Fruit fly (Drosophila melanogaster) whole organism, adult: ENCODE data around the gene CG4842.

ENCODE experiments used
- CG11617 ChIP-seq: fragments of 200-800 bp; sonication (Bioruptor generic); optimal IDR thresholded peaks from 2 replicates; lab custom pipeline; 2017; ENCODE audit warnings: mild to moderate bottlenecking, missing biosample characterization, missing genetic modification reagents, missing genetic modification characterization
- CG12768 ChIP-seq: fragments of 200-800 bp; sonication (Bioruptor generic); optimal IDR thresholded peaks from 2 replicates; lab custom pipeline; 2017; ENCODE audit warnings: missing biosample characterization, missing genetic modification characterization, mild to moderate bottlenecking, moderate library complexity, missing genetic modification reagents
- CG14711 ChIP-seq: fragments of 200-800 bp; sonication (Bioruptor generic); optimal IDR thresholded peaks from 2 replicates; lab custom pipeline; 2018; ENCODE audit warnings: missing biosample characterization, mild to moderate bottlenecking, missing genetic modification characterization, moderate library complexity
- CG1620 ChIP-seq: fragments of 200-800 bp; sonication (Bioruptor generic); optimal IDR thresholded peaks from 2 replicates; lab custom pipeline; 2016; ENCODE audit warnings: missing biosample characterization, missing genetic modification characterization
- CG33017 ChIP-seq: fragments of 200-800 bp; sonication (Bioruptor generic); optimal IDR thresholded peaks from 2 replicates; lab custom pipeline; 2018; ENCODE audit warnings: missing biosample characterization, mild to moderate bottlenecking, missing genetic modification characterization, moderate library complexity
- CG5204 ChIP-seq: fragments of 200-800 bp; sonication (Bioruptor generic); optimal IDR thresholded peaks from 2 replicates; lab custom pipeline; 2016; ENCODE audit warnings: missing biosample characterization, missing genetic modification characterization
- CG7045 ChIP-seq: fragments of 200-800 bp; sonication (Bioruptor generic); optimal IDR thresholded peaks from 2 replicates; lab custom pipeline; 2017; ENCODE audit warnings: missing biosample characterization, mild to moderate bottlenecking, missing genetic modification characterization
- CG7101 ChIP-seq: fragments of 200-800 bp; sonication (Bioruptor generic); optimal IDR thresholded peaks from 2 replicates; lab custom pipeline; 2018; ENCODE audit warnings: missing biosample characterization, mild to moderate bottlenecking, missing genetic modification characterization, moderate library complexity
- Clk ChIP-seq: fragments of 200-800 bp; sonication (Bioruptor generic); optimal IDR thresholded peaks from 2 replicates; lab custom pipeline; 2017; ENCODE audit warnings: missing biosample characterization, missing genetic modification characterization
- Crg-1 ChIP-seq: fragments of 200-800 bp; sonication (Bioruptor generic); optimal IDR thresholded peaks from 2 replicates; lab custom pipeline; 2016; ENCODE audit warnings: missing biosample characterization, missing genetic modification characterization
- Hr96 ChIP-seq: fragments of 200-800 bp; sonication (Bioruptor generic); optimal IDR thresholded peaks from 2 replicates; lab custom pipeline; 2016; ENCODE audit warnings: missing biosample characterization, missing genetic modification characterization
- Mnt ChIP-seq: fragments of 200-800 bp; sonication (Bioruptor generic); optimal IDR thresholded peaks from 2 replicates; lab custom pipeline; 2016; ENCODE audit warnings: missing biosample characterization, mild to moderate bottlenecking, missing genetic modification characterization
- bab1 ChIP-seq: fragments of 200-800 bp; sonication (Bioruptor generic); optimal IDR thresholded peaks from 3 replicates; lab custom pipeline; 2019; ENCODE audit warnings: missing biosample characterization, mild to moderate bottlenecking, missing genetic modification characterization, moderate library complexity
- cic ChIP-seq: fragments of 200-800 bp; sonication (Bioruptor generic); optimal IDR thresholded peaks from 2 replicates; lab custom pipeline; 2017; ENCODE audit warnings: missing biosample characterization, mild to moderate bottlenecking, missing genetic modification characterization, moderate library complexity
- cnc ChIP-seq, 2 experiments: fragments of >200 bp; optimal IDR thresholded peaks; 2 replicates each; lab custom pipeline; 2017
- kay ChIP-seq: fragments of 200-800 bp; sonication (Bioruptor generic); peaks from one replicate; lab custom pipeline; 2016; ENCODE audit warnings: missing biosample characterization, missing genetic modification characterization, borderline replicate concordance
- ovo ChIP-seq: fragments of 200-800 bp; sonication (Bioruptor generic); optimal IDR thresholded peaks from 2 replicates; lab custom pipeline; 2016; ENCODE audit warnings: missing biosample characterization, missing genetic modification characterization
- pad ChIP-seq: fragments of 200-800 bp; sonication (Bioruptor generic); optimal IDR thresholded peaks from 3 replicates; lab custom pipeline; 2017; ENCODE audit warnings: missing biosample characterization, missing genetic modification characterization, mild to moderate bottlenecking, moderate library complexity, missing genetic modification reagents
- tj ChIP-seq: fragments of 200-800 bp; sonication (Bioruptor generic); optimal IDR thresholded peaks from 3 replicates; lab custom pipeline; 2017; ENCODE audit warnings: missing biosample characterization, mild to moderate bottlenecking, missing genetic modification characterization, moderate library complexity
- toe ChIP-seq: fragments of 200-800 bp; sonication (Bioruptor generic); optimal IDR thresholded peaks from 2 replicates; lab custom pipeline; 2016; ENCODE audit warnings: missing biosample characterization, missing genetic modification characterization

Gene CG4842

DNA sequence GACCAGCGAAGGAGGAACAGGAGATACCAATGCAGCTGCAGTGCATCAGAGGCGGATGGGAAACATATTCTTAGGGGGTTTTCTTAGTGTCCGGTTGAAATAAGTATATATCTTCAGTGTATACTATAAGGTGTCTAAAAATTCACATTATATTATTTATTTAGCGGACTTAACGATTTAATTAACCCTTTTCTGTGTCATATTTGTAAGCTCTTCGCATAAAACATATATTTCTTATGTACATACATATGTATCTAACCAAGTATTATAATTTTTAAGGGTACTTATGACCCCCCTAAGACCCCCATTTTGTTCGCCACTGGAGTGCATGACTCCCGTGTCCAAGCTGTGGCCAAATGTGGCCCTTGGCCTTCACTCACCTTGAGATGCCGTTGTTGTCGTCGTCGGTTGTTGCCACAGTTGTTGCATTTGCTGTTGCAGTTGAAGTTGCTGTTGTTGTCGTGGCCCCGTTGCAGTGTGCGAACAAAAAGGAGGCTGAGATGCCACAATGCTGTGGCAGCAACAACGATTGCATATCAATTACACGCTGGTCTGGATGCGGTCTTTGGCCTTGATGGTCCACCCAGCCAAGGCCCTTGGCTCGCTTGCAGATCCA, 6.9 kb upstream of the CG4842 start:
- TF ChIP-seq toe (GFP tag; lab: Kevin White, UChicago) (no peak), CG33017 (no peak), cnc (optimal IDR thresholded peaks at IDR 0.05; lab: Kevin White, UChicago) (no peak), pad (GFP tag; lab: Kevin White, UChicago) (no peak), Clk (GFP tag; lab: Kevin White, UChicago) (no peak), CG5204 (GFP tag; lab: Kevin White, UChicago) (no peak), Hr96 (GFP tag; lab: Kevin White, UChicago) (no peak)

- TF ChIP-seq pad (GFP tag; lab: Kevin White, UChicago): no peak
- TF ChIP-seq CG11617 (GFP tag; lab: Kevin White, UChicago): no peak
- TF ChIP-seq bab1 (GFP tag; lab: Kevin White, UChicago): no peak
- no peak for TF ChIP-seq Crg-1 (GFP tag; lab: Kevin White, UChicago)
- no peak for TF ChIP-seq CG12768 (GFP tag; lab: Kevin White, UChicago)
- no peak for TF ChIP-seq Clk (GFP tag; lab: Kevin White, UChicago)
These were observed 6.0 kb upstream of the CG4842 start, which contains the start of gene Cpr72Ea for dm6 chr3L:16362119-16362653. Gene Cpr72Ea, plus strand, starts transcription at chr3L:16362603.

DNA sequence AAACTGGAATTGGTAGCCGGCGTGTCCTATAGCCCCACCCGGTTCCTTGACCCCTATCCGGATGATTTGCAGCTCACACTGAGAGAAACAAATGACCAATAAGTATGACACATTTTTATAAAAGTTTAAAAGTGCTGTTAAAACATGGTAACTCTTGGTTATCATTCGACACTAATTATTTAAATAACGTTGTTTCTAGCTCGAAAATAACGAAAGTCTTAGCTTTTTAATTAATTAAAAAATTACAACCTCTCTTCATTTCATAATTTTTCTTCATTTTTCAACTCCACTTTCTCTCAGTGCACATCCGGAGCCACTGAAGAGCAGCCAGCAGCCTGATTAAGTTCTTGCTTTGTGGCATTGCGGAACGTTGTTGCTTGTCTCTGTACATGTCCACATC, 4.0 kb upstream of the CG4842 start:
- no peak for TF ChIP-seq toe (GFP tag; lab: Kevin White, UChicago)
- TF ChIP-seq Clk (GFP tag; lab: Kevin White, UChicago): no peak
- no peak for TF ChIP-seq cnc (optimal IDR thresholded peaks at IDR 0.05; lab: Kevin White, UChicago)
- TF ChIP-seq CG12768 (GFP tag; lab: Kevin White, UChicago): no peak
- TF ChIP-seq ovo: no peak
- TF ChIP-seq cic: no peak
- no peak for TF ChIP-seq Hr96 (GFP tag; lab: Kevin White, UChicago)
- TF ChIP-seq tj (GFP tag; lab: Kevin White, UChicago): no peak
- TF ChIP-seq CG1620 (GFP tag; lab: Kevin White, UChicago): no peak
- TF ChIP-seq CG33017: no peak
- no peak for TF ChIP-seq CG11617 (GFP tag; lab: Kevin White, UChicago)
- no peak for TF ChIP-seq CG14711
- TF ChIP-seq CG7101: no peak
- no peak for TF ChIP-seq pad (GFP tag; lab: Kevin White, UChicago)
- no peak for TF ChIP-seq CG5204 (GFP tag; lab: Kevin White, UChicago)
- TF ChIP-seq Mnt (GFP tag; lab: Kevin White, UChicago): no peak
- no peak for TF ChIP-seq CG7045 (GFP tag; lab: Kevin White, UChicago)
- TF ChIP-seq Crg-1 (GFP tag; lab: Kevin White, UChicago): no peak
- no peak for TF ChIP-seq kay (GFP tag; lab: Kevin White, UChicago)
- no peak for TF ChIP-seq bab1 (GFP tag; lab: Kevin White, UChicago)

- no peak for TF ChIP-seq Mnt (GFP tag; lab: Kevin White, UChicago)
- no peak for TF ChIP-seq tj (GFP tag; lab: Kevin White, UChicago)
- no peak for TF ChIP-seq pad (GFP tag; lab: Kevin White, UChicago)
- TF ChIP-seq CG14711: no peak
- TF ChIP-seq Clk (GFP tag; lab: Kevin White, UChicago): no peak
- TF ChIP-seq cic: no peak
- TF ChIP-seq kay (GFP tag; lab: Kevin White, UChicago): no peak
- no peak for TF ChIP-seq bab1 (GFP tag; lab: Kevin White, UChicago)
- TF ChIP-seq cnc (optimal IDR thresholded peaks at IDR 0.05; lab: Kevin White, UChicago): no peak
- TF ChIP-seq CG11617 (GFP tag; lab: Kevin White, UChicago): no peak
- TF ChIP-seq CG7101: no peak
- no peak for TF ChIP-seq CG33017
- TF ChIP-seq Hr96 (GFP tag; lab: Kevin White, UChicago): no peak
- TF ChIP-seq toe (GFP tag; lab: Kevin White, UChicago): no peak
- no peak for TF ChIP-seq CG7045 (GFP tag; lab: Kevin White, UChicago)
These were observed 3.6 kb upstream of the CG4842 start, which contains the start of gene Cpr72Eb for dm6 chr3L:16364599-16364998. Gene Cpr72Eb, plus strand, starts transcription at chr3L:16364899.

- TF ChIP-seq CG1620 (GFP tag; lab: Kevin White, UChicago): no peak
- TF ChIP-seq cic: no peak
- TF ChIP-seq kay (GFP tag; lab: Kevin White, UChicago): no peak
- no peak for TF ChIP-seq Mnt (GFP tag; lab: Kevin White, UChicago)
- TF ChIP-seq CG11617 (GFP tag; lab: Kevin White, UChicago): no peak
- TF ChIP-seq CG7045 (GFP tag; lab: Kevin White, UChicago): no peak
- no peak for TF ChIP-seq CG7101
- no peak for TF ChIP-seq Crg-1 (GFP tag; lab: Kevin White, UChicago)
- TF ChIP-seq bab1 (GFP tag; lab: Kevin White, UChicago): no peak
- TF ChIP-seq CG5204 (GFP tag; lab: Kevin White, UChicago): no peak
- TF ChIP-seq tj (GFP tag; lab: Kevin White, UChicago): no peak
- TF ChIP-seq cnc (optimal IDR thresholded peaks at IDR 0.05; lab: Kevin White, UChicago): no peak
- no peak for TF ChIP-seq Clk (GFP tag; lab: Kevin White, UChicago)
- no peak for TF ChIP-seq Hr96 (GFP tag; lab: Kevin White, UChicago)
- TF ChIP-seq toe (GFP tag; lab: Kevin White, UChicago): no peak
- TF ChIP-seq CG12768 (GFP tag; lab: Kevin White, UChicago): no peak
These were observed 949 bp upstream of the CG4842 start, which contains the start of gene Cpr72Ec for dm6 chr3L:16367240-16367639. Gene Cpr72Ec, minus strand, starts transcription at chr3L:16367340.

- TF ChIP-seq CG7045 (GFP tag; lab: Kevin White, UChicago): no peak
- no peak for TF ChIP-seq CG12768 (GFP tag; lab: Kevin White, UChicago)
- TF ChIP-seq tj (GFP tag; lab: Kevin White, UChicago): no peak
- TF ChIP-seq CG14711: no peak
- no peak for TF ChIP-seq CG1620 (GFP tag; lab: Kevin White, UChicago)
- no peak for TF ChIP-seq toe (GFP tag; lab: Kevin White, UChicago)
- no peak for TF ChIP-seq kay (GFP tag; lab: Kevin White, UChicago)
- TF ChIP-seq cnc (optimal IDR thresholded peaks at IDR 0.05; lab: Kevin White, UChicago): no peak
- TF ChIP-seq CG5204 (GFP tag; lab: Kevin White, UChicago): no peak
- no peak for TF ChIP-seq CG33017
- TF ChIP-seq Hr96 (GFP tag; lab: Kevin White, UChicago): no peak
- TF ChIP-seq cic: no peak
- no peak for TF ChIP-seq Crg-1 (GFP tag; lab: Kevin White, UChicago)
- no peak for TF ChIP-seq ovo
- no peak for TF ChIP-seq CG7101
- TF ChIP-seq bab1 (GFP tag; lab: Kevin White, UChicago): no peak
- no peak for TF ChIP-seq pad (GFP tag; lab: Kevin White, UChicago)
- TF ChIP-seq Clk (GFP tag; lab: Kevin White, UChicago): no peak
- no peak for TF ChIP-seq CG11617 (GFP tag; lab: Kevin White, UChicago)
These were observed 1.3 kb downstream of the CG4842 start, which contains the start of gene CG18814 for dm6 chr3L:16369526-16369925. Gene CG18814, plus strand, starts transcription at chr3L:16369826.
